Worm (Caenorhabditis elegans) whole organism, L2 larva: ENCODE data around the gene rund-1.
A peak's percentile ranks its signal among the peaks of the same experiment; 100 is the strongest.

ENCODE experiments used
- C34F6.9 ChIP-seq: fragments of 150-350 bp; optimal IDR thresholded peaks from 2 replicates; lab custom pipeline; 2014; ENCODE audit warnings: missing biosample characterization, missing genetic modification characterization
- F13H6.1 ChIP-seq: sonication (generic microtip); optimal IDR thresholded peaks from 2 replicates; lab custom pipeline; 2016; ENCODE audit warnings: missing genetic modification characterization, missing compliant biosample characterization
- R02D3.7 ChIP-seq: fragments of 150-350 bp; optimal IDR thresholded peaks from 2 replicates; lab custom pipeline; 2014; ENCODE audit warnings: missing biosample characterization, missing genetic modification characterization
- alr-1 ChIP-seq: fragments of 150-350 bp; optimal IDR thresholded peaks from 2 replicates; lab custom pipeline; 2014; ENCODE audit warnings: missing biosample characterization, missing genetic modification characterization
- blmp-1 ChIP-seq: sonication (generic microtip); optimal IDR thresholded peaks from 2 replicates; lab custom pipeline; 2017; ENCODE audit warnings: missing genetic modification characterization, mild to moderate bottlenecking, missing compliant biosample characterization, antibody characterized with exemption, moderate library complexity; ENCODE audit not compliant: insufficient read depth
- ceh-82 ChIP-seq: fragments of 150-350 bp; optimal IDR thresholded peaks from 2 replicates; lab custom pipeline; 2014; ENCODE audit warnings: missing biosample characterization, missing genetic modification characterization
- crh-2 ChIP-seq: sonication (generic microtip); optimal IDR thresholded peaks from 2 replicates; lab custom pipeline; 2017; ENCODE audit warnings: missing biosample characterization, missing genetic modification characterization
- elt-1 ChIP-seq: fragments of 150-350 bp; optimal IDR thresholded peaks from 2 replicates; lab custom pipeline; 2014; ENCODE audit warnings: missing biosample characterization, missing genetic modification characterization
- elt-3 ChIP-seq: sonication (generic microtip); optimal IDR thresholded peaks from 2 replicates; lab custom pipeline; 2017; ENCODE audit warnings: missing biosample characterization, missing genetic modification characterization
- fos-1 ChIP-seq: fragments of 150-350 bp; optimal IDR thresholded peaks from 2 replicates; lab custom pipeline; 2014; ENCODE audit warnings: missing biosample characterization, missing genetic modification characterization
- gmeb-1 ChIP-seq: fragments of 150-350 bp; optimal IDR thresholded peaks from 2 replicates; lab custom pipeline; 2014; ENCODE audit warnings: missing biosample characterization, missing genetic modification characterization
- lin-13 ChIP-seq: fragments of 150-350 bp; optimal IDR thresholded peaks from 2 replicates; lab custom pipeline; 2014; ENCODE audit warnings: missing biosample characterization, missing genetic modification reagents, missing genetic modification characterization
- lin-39 ChIP-seq: fragments of 150-350 bp; optimal IDR thresholded peaks from 2 replicates; lab custom pipeline; 2014; ENCODE audit warnings: missing biosample characterization, missing genetic modification reagents, missing genetic modification characterization
- lsy-2 ChIP-seq, 2 experiments: fragments of 150-350 bp in 1 of 2; sonication (generic microtip) in 1 of 2; optimal IDR thresholded peaks; 2 replicates each; lab custom pipeline; 2014 to 2017; ENCODE audit warnings: missing biosample characterization in 2 of 2, missing genetic modification characterization in 2 of 2
- mab-5 ChIP-seq: fragments of 150-350 bp; optimal IDR thresholded peaks from 2 replicates; lab custom pipeline; 2014; ENCODE audit warnings: missing biosample characterization, missing genetic modification characterization
- mbf-1 ChIP-seq: sonication (generic microtip); optimal IDR thresholded peaks from 2 replicates; lab custom pipeline; 2017; ENCODE audit warnings: missing biosample characterization, missing genetic modification characterization
- mdl-1 ChIP-seq, 2 experiments: fragments of 150-350 bp in 1 of 2; sonication (generic microtip) in 1 of 2; optimal IDR thresholded peaks; 2 replicates each; lab custom pipeline; 2017; ENCODE audit warnings: missing biosample characterization in 2 of 2, missing genetic modification characterization in 2 of 2
- nhr-11 ChIP-seq: fragments of 150-350 bp; optimal IDR thresholded peaks from 2 replicates; lab custom pipeline; 2014; ENCODE audit warnings: missing biosample characterization, missing genetic modification characterization
- nhr-23 ChIP-seq: fragments of 150-350 bp; optimal IDR thresholded peaks from 2 replicates; lab custom pipeline; 2014; ENCODE audit warnings: missing biosample characterization, missing genetic modification reagents, missing genetic modification characterization
- nhr-237 ChIP-seq: fragments of 150-350 bp; optimal IDR thresholded peaks from 2 replicates; lab custom pipeline; 2014; ENCODE audit warnings: missing biosample characterization, missing genetic modification characterization
- nhr-25 ChIP-seq: fragments of 150-350 bp; sonication (generic microtip); optimal IDR thresholded peaks from 3 replicates; lab custom pipeline; 2014; ENCODE audit warnings: missing biosample characterization, missing genetic modification characterization
- nhr-77 ChIP-seq: fragments of 150-350 bp; optimal IDR thresholded peaks from 2 replicates; lab custom pipeline; 2014; ENCODE audit warnings: missing biosample characterization, missing genetic modification characterization
- sem-4 ChIP-seq: fragments of 150-350 bp; optimal IDR thresholded peaks from 2 replicates; lab custom pipeline; 2014; ENCODE audit warnings: missing biosample characterization, missing genetic modification reagents, missing genetic modification characterization
- skn-1 ChIP-seq: sonication (generic microtip); optimal IDR thresholded peaks from 2 replicates; lab custom pipeline; 2017; ENCODE audit warnings: missing biosample characterization, missing genetic modification characterization
- sma-9 ChIP-seq, 2 experiments: fragments of 150-350 bp in 1 of 2; sonication (generic microtip) in 1 of 2; optimal IDR thresholded peaks; 2 replicates each; lab custom pipeline; 2014 to 2016; ENCODE audit warnings: missing genetic modification characterization in 2 of 2, mild to moderate bottlenecking in 1 of 2, missing biosample characterization in 1 of 2, missing compliant biosample characterization in 1 of 2, missing genetic modification reagents in 1 of 2, moderate library complexity in 1 of 2
- unc-39 ChIP-seq: fragments of 150-350 bp; optimal IDR thresholded peaks from 2 replicates; lab custom pipeline; 2014; ENCODE audit warnings: missing biosample characterization, missing genetic modification characterization
- zag-1 ChIP-seq: fragments of 150-350 bp; optimal IDR thresholded peaks from 2 replicates; lab custom pipeline; 2014; ENCODE audit warnings: missing biosample characterization, missing genetic modification characterization
- ztf-1 ChIP-seq: fragments of 200-800 bp; sonication (Bioruptor generic); conservative IDR thresholded peaks from 2 replicates; pipeline ENCODE4 v1.3.6; 2022; ENCODE audit warnings: missing genetic modification characterization, missing compliant biosample characterization
- ztf-11 ChIP-seq: sonication (generic microtip); optimal IDR thresholded peaks from 2 replicates; lab custom pipeline; 2017; ENCODE audit warnings: missing biosample characterization, missing genetic modification characterization

The rund-1 gene

ce11 chrX:646493-646892 is 15.1 kb downstream of the rund-1 start:
- TF ChIP-seq mbf-1 (tag; lab: Kevin White, UChicago) (no peak), nhr-23 (tag; lab: Kevin White, UChicago) (no peak), sma-9 (GFP tag; optimal IDR thresholded peaks at IDR 0.05; lab: Kevin White, UChicago) (peak; percentile 8), sma-9 (tag; optimal IDR thresholded peaks at IDR 0.05; lab: Kevin White, UChicago) (no peak), fos-1 (tag; lab: Kevin White, UChicago) (peak; percentile 52), lsy-2 (tag; optimal IDR thresholded peaks at IDR 0.05; lab: Kevin White, UChicago) (no peak), lin-39 (no peak), mdl-1 (tag; optimal IDR thresholded peaks at IDR 0.05; lab: Kevin White, UChicago) (no peak), R02D3.7 (tag; lab: Kevin White, UChicago) (no peak), sem-4 (tag; lab: Kevin White, UChicago) (no peak), nhr-11 (no peak), C34F6.9 (tag; lab: Kevin White, UChicago) (no peak), zag-1 (tag; lab: Kevin White, UChicago) (no peak), crh-2 (tag; lab: Kevin White, UChicago) (peak; percentile 20), nhr-25 (tag; lab: Kevin White, UChicago) (no peak), skn-1 (tag; lab: Kevin White, UChicago) (no peak), nhr-237 (tag; lab: Kevin White, UChicago) (no peak), ztf-1 (GFP tag; lab: Robert Waterston, UW) (no peak)

ce11 chrX:645589-645988 is 16.0 kb downstream of the rund-1 start:
- TF ChIP-seq fos-1 (tag; lab: Kevin White, UChicago) (peak; percentile 75), F13H6.1 (tag; lab: Kevin White, UChicago) (peak; percentile 2), alr-1 (tag; lab: Kevin White, UChicago) (no peak), gmeb-1 (tag; lab: Kevin White, UChicago) (peak; percentile 36)

- TF ChIP-seq mbf-1 (tag; lab: Kevin White, UChicago) (no peak), nhr-23 (tag; lab: Kevin White, UChicago) (no peak), zag-1 (tag; lab: Kevin White, UChicago) (no peak), mab-5 (tag; lab: Kevin White, UChicago) (no peak), nhr-25 (tag; lab: Kevin White, UChicago) (no peak), ztf-11 (tag; lab: Kevin White, UChicago) (no peak), lin-13 (GFP tag; lab: Kevin White, UChicago) (no peak), nhr-77 (tag; lab: Kevin White, UChicago) (no peak), sma-9 (GFP tag; optimal IDR thresholded peaks at IDR 0.05; lab: Kevin White, UChicago) (no peak), sma-9 (tag; optimal IDR thresholded peaks at IDR 0.05; lab: Kevin White, UChicago) (no peak)
Observed at ce11 chrX:642817-643216, 18.8 kb downstream of the rund-1 start.

- no peak for TF ChIP-seq ceh-82 (tag; lab: Kevin White, UChicago)
- TF ChIP-seq sem-4 (tag; lab: Kevin White, UChicago): no peak
Observed at ce11 chrX:641440-641839, 20.1 kb downstream of the rund-1 start, which contains the start of gene M6.11. Gene M6.11, minus strand, starts transcription at chrX:641540.

- TF ChIP-seq unc-39 (tag; lab: Kevin White, UChicago) (no peak), fos-1 (tag; lab: Kevin White, UChicago) (peak; percentile 28)
Observed at ce11 chrX:637588-637987, 24.0 kb downstream of the rund-1 start.

ce11 chrX:636893-637292 is 24.7 kb downstream of the rund-1 start, which contains the start of gene pha-2:
Gene pha-2, minus strand, starts transcription at chrX:636993.
- TF ChIP-seq F13H6.1 (tag; lab: Kevin White, UChicago) (no peak), R02D3.7 (tag; lab: Kevin White, UChicago) (no peak), elt-1 (tag; lab: Kevin White, UChicago) (no peak), blmp-1 (no peak), nhr-77 (tag; lab: Kevin White, UChicago) (no peak), mdl-1 (tag; optimal IDR thresholded peaks at IDR 0.05; lab: Kevin White, UChicago) (no peak), ztf-1 (GFP tag; lab: Robert Waterston, UW) (no peak), elt-3 (no peak), nhr-23 (tag; lab: Kevin White, UChicago) (no peak), crh-2 (tag; lab: Kevin White, UChicago) (no peak)
- TF ChIP-seq, all 48 proteins: peak for 0
